Fruit fly (Drosophila melanogaster): ENCODE measurements around the gene CG31546.

The CG31546 gene

DNA sequence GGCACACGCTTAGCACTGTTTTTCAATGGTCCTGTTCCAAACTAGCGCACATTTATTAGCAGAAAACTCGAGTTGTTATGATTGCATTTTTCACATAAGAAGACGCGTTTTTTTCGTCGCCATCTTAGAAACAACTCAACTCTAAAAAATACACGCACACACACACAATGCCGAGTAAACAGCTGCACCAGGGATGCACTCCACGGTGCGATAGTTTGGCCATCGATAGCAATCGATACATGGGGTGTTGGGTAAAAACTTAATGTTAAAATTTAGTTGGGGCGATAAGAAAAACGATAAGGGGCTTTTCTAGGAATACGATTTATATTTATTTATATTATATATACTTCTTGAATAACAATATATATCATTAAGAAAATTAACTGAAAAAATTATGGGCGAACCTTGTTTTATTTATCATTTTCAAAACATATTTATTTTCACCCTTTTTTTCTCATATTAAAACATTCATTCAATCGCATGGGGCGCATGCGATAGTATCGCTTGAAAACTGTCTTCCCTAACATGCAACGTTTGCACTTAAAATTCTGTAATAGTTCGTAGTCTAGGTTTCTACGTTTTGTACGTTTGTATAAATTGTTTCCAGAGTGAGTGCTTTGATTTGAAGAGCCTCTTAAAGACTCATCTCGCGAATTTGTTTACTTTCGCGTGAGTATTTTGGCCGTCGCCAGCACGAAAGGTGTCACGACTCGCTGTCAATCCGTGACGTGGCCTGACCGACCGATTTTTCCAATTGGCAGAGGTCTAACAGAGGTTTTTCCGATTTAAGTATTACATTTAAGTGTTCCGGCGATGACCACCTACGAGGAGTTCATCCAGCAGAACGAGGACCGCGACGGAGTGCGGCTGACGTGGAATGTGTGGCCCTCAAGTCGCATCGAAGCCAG is 13.4 kb upstream of the CG31546 start, which contains the start of the genes MTA1-like and Sec23 (continued):
- TF ChIP-seq sug (tag; optimal IDR thresholded peaks at IDR 0.05) (peak; percentile 64), CG11398 (GFP tag; optimal IDR thresholded peaks at IDR 0.05) (no peak), grn (GFP tag; optimal IDR thresholded peaks at IDR 0.05) (peak; percentile 30), Aef1 (GFP tag; IDR thresholded peaks at IDR 0.05) (no peak; the same call in 2 of the 3 replicates), CG10209 (GFP tag; optimal IDR thresholded peaks at IDR 0.05) (peak; percentile 41), salm (tag; optimal IDR thresholded peaks at IDR 0.05) (no peak), Fer1 (GFP tag; optimal IDR thresholded peaks at IDR 0.05) (peak; percentile 11), kay (GFP tag; optimal IDR thresholded peaks at IDR 0.05) (no peak), odd (GFP tag; optimal IDR thresholded peaks at IDR 0.05) (no peak), nom (GFP tag; optimal IDR thresholded peaks at IDR 0.05) (no peak), Doc2 (GFP tag; IDR thresholded peaks at IDR 0.05) (no peak), CG10654 (GFP tag; optimal IDR thresholded peaks at IDR 0.05) (peak; percentile 44), inv (GFP tag; IDR thresholded peaks at IDR 0.05; ENCODE audit: partially characterized antibody) (peak; percentile 96), Dp (GFP tag; optimal IDR thresholded peaks at IDR 0.05) (peak; percentile 5), Six4 (GFP tag; optimal IDR thresholded peaks at IDR 0.05) (no peak), Sox100B (GFP tag; optimal IDR thresholded peaks at IDR 0.05) (peak; percentile 67), nerfin-2 (GFP tag; IDR thresholded peaks at IDR 0.05; ENCODE audit: partially characterized antibody) (peak; percentile 85), CG6254 (GFP tag; optimal IDR thresholded peaks at IDR 0.05) (no peak), ken (GFP tag; IDR thresholded peaks at IDR 0.05) (0 out of 3 replicates have a peak, but pooled peaks have one; percentile 4), CG16863 (GFP tag; optimal IDR thresholded peaks at IDR 0.05) (no peak), CG8478 (optimal IDR thresholded peaks at IDR 0.05) (no peak), tup (GFP tag; optimal IDR thresholded peaks at IDR 0.05) (peak; percentile 51), CG10321 (GFP tag; IDR thresholded peaks at IDR 0.05) (no peak), CG18619 (GFP tag; optimal IDR thresholded peaks at IDR 0.05) (peak; percentile 57), Ets65A (GFP tag) (peak; percentile 93), Mad (GFP tag; optimal IDR thresholded peaks at IDR 0.05) (no peak), CG5180 (GFP tag; optimal IDR thresholded peaks at IDR 0.05) (no peak), ac (GFP tag; optimal IDR thresholded peaks at IDR 0.05) (no peak), da (GFP tag; optimal IDR thresholded peaks at IDR 0.05) (no peak), B-H1 (GFP tag; IDR thresholded peaks at IDR 0.05) (no peak), z (GFP tag; IDR thresholded peaks at IDR 0.05) (no peak), mirr (GFP tag; optimal IDR thresholded peaks at IDR 0.05) (no peak), CG6654 (GFP tag; optimal IDR thresholded peaks at IDR 0.05) (no peak), CG6791 (GFP tag; IDR thresholded peaks at IDR 0.05; ENCODE audit: partially characterized antibody) (peak; percentile 93), CG12391 (tag; optimal IDR thresholded peaks at IDR 0.05) (peak; percentile 78), Nf-YC (tag; optimal IDR thresholded peaks at IDR 0.05) (peak; percentile 69), CG1602 (GFP tag; optimal IDR thresholded peaks at IDR 0.05) (peak; percentile 56), Hsf (GFP tag; optimal IDR thresholded peaks at IDR 0.05) (no peak), Sry-δ (GFP tag; optimal IDR thresholded peaks at IDR 0.05) (peak; percentile 85), jigr1 (GFP tag; IDR thresholded peaks at IDR 0.05) (peak; percentile 79; the same call in 2 of the 3 replicates), lilli (GFP tag; optimal IDR thresholded peaks at IDR 0.05) (peak; percentile 65), CG31365 (tag; optimal IDR thresholded peaks at IDR 0.05) (no peak), CG4707 (GFP tag; optimal IDR thresholded peaks at IDR 0.05) (no peak), CG12744 (GFP tag; optimal IDR thresholded peaks at IDR 0.05) (no peak), CG31224 (GFP tag; IDR thresholded peaks at IDR 0.05) (peak; percentile 5; the same call in 1 of the 2 replicates), mld (GFP tag; IDR thresholded peaks at IDR 0.05; ENCODE audit: partially characterized antibody) (peak; percentile 91), CG10462 (GFP tag; optimal IDR thresholded peaks at IDR 0.05) (peak; percentile 31), Drgx (GFP tag; IDR thresholded peaks at IDR 0.05) (no peak), Sry-β (GFP tag; optimal IDR thresholded peaks at IDR 0.05) (peak; percentile 53)
